Worm (Caenorhabditis elegans) whole organism, L4/young adult: ENCODE data around the gene clc-8.

Source experiments
- W03F9.2 ChIP-seq: fragments of 150-350 bp; optimal IDR thresholded peaks from 2 replicates; lab custom pipeline; 2014; ENCODE audit warnings: missing biosample characterization, missing genetic modification characterization
- dao-5 ChIP-seq: sonication (generic microtip); optimal IDR thresholded peaks from 2 replicates; lab custom pipeline; 2016; ENCODE audit warnings: missing genotype, missing genetic modification characterization, moderate library complexity, missing compliant biosample characterization
- him-1 ChIP-seq: sonication (generic microtip); optimal IDR thresholded peaks from 2 replicates; lab custom pipeline; 2016; ENCODE audit warnings: missing genotype, missing genetic modification reagents, missing genetic modification characterization, missing compliant biosample characterization

DNA sequence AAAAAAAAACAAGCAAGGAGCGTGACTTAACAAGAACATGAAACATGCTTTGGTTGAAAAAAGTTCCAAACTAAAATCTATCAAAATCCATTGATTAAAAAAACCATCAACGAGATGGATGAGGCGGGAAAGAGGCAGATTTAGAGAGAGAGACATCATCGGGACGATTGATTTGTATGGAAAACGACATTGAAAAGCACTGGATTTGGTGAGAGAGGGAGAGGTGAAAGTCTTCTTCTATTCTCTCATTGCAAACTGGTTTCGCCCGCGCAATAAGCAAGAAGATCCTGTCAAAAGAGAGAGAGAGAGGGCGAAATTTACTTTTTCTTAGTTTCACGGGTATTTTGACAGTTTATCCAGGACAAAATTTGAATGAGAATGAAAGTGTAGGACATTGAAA lies 8.8 kb upstream of the clc-8 start:
- TF ChIP-seq him-1: no peak
- no peak for TF ChIP-seq W03F9.2 (tag; lab: Kevin White, UChicago)
- no peak for TF ChIP-seq dao-5 (tag; lab: Kevin White, UChicago)
